Fruit fly (Drosophila melanogaster) whole organism, wandering third instar larva: ENCODE results near the gene Pgk.

ENCODE experiments used
- HLH106 ChIP-seq: fragments of 200-800 bp; optimal IDR thresholded peaks from 3 replicates; lab custom pipeline; 2019; ENCODE audit warnings: missing biosample characterization, mild to moderate bottlenecking, missing genetic modification characterization, moderate library complexity
- Myc ChIP-seq: fragments of >200 bp; optimal IDR thresholded peaks from 2 replicates; lab custom pipeline; 2017
- Rel ChIP-seq, 2 experiments: fragments of 200-800 bp; sonication (Bioruptor generic) in 1 of 2; optimal IDR thresholded peaks; 2 replicates in 1 of 2; 3 replicates in 1 of 2; lab custom pipeline; 2016 to 2019; ENCODE audit warnings: mild to moderate bottlenecking in 2 of 2, missing biosample characterization in 2 of 2, missing genetic modification characterization in 2 of 2, moderate library complexity in 1 of 2

DNA sequence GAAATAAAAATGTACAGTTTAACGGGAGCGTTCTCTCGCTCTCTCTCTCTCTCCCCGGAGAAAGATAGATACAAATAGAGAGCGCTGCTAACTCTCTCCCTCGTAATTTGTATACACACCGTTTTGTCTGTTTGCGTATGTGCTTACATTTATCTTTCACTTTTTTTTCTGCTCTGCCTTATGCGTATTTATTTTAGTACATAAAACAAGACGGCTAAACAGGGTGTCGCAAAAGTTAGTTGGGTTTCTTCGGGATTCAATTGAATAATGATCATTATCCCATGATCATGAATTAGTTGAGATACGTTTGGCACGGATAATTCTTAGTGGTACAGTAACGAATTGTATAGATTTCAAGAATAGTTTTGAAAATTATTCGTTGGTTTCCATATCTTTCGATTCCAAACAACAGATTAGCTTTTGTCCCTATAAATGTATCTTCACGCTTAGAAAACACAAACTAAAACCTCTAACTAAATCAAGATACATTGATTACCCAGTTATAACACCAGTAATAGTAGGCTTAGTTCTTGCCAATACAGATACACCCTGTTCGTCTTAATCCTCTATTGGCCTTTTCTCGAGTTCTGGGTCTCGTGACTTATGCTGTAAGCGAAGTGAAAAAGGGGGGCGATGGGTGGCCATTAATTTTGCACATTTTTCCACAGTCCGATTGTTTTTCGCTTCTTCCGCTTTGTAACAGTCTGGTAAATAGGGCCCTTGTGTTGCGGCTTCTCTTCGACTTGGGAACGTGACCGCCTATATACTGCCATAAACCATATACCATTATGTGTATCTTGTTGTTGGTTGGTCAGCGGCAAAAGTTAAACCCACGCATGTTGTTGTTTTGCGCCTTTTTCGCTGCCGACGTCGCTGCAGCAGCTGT lies 1.8 kb upstream of the Pgk start:
- TF ChIP-seq Rel (GFP tag; optimal IDR thresholded peaks at IDR 0.05; lab: Kevin White, UChicago) (no peak), Rel (tag; optimal IDR thresholded peaks at IDR 0.05; lab: Kevin White, UChicago) (no peak), HLH106 (tag; lab: Kevin White, UChicago) (peak; percentile 78), Myc (lab: Kevin White, UChicago) (no peak)
